Worm (Caenorhabditis elegans): Measurements from ENCODE around the gene C14C11.1.

Gene C14C11.1

ce11 chrV:5708331-5708730 is 44.9 kb downstream of the C14C11.1 start:
- TF ChIP-seq unc-62 (GFP tag; optimal IDR thresholded peaks at IDR 0.05): no peak

- no peak for TF ChIP-seq unc-62 (GFP tag; optimal IDR thresholded peaks at IDR 0.05)
Measured at ce11 chrV:5712189-5712588, 48.8 kb downstream of the C14C11.1 start.

ce11 chrV:5712652-5713051 is 49.2 kb downstream of the C14C11.1 start, which contains the start of gene gcst-1:
gcst-1 (plus strand) TSS chrV:5712928.
- no peak for TF ChIP-seq unc-62 (GFP tag; optimal IDR thresholded peaks at IDR 0.05)

- TF ChIP-seq unc-62 (GFP tag; optimal IDR thresholded peaks at IDR 0.05): no peak
Measured at ce11 chrV:5713510-5713909, 50.1 kb downstream of the C14C11.1 start.
